Worm (Caenorhabditis elegans) whole organism, L4 larva: ENCODE results near the gene E04F6.9.

Experiments used
- aly-2 ChIP-seq: sonication (generic microtip); optimal IDR thresholded peaks from 2 replicates; lab custom pipeline; 2018; ENCODE audit warnings: missing biosample characterization, missing genetic modification characterization
- ama-1 ChIP-seq: fragments of 150-350 bp; optimal IDR thresholded peaks from 2 replicates; lab custom pipeline; 2014; ENCODE audit warnings: inconsistent platforms, mixed read lengths
- daf-16 ChIP-seq, 3 experiments: sonication (generic microtip); optimal IDR thresholded peaks; 2 replicates each; lab custom pipeline; 2016 to 2017; ENCODE audit warnings: missing genetic modification characterization in 3 of 3, missing genetic modification reagents in 3 of 3, mild to moderate bottlenecking in 2 of 3, missing compliant biosample characterization in 2 of 3, missing biosample characterization in 1 of 3, moderate library complexity in 1 of 3
- nhr-237 ChIP-seq: sonication (generic microtip); optimal IDR thresholded peaks from 2 replicates; lab custom pipeline; 2017; ENCODE audit warnings: missing biosample characterization, missing genetic modification characterization
- pha-4 ChIP-seq, 2 experiments: fragments of 150-350 bp in 1 of 2; fragments of 200-800 bp in 1 of 2; sonication (Bioruptor generic) in 1 of 2; IDR thresholded peaks in 1 of 2; optimal IDR thresholded peaks in 1 of 2; 2 replicates each; pipeline versions ENCODE4 v1.3.6 to Lab custom; 2014 to 2022; ENCODE audit warnings: missing genetic modification characterization in 2 of 2, missing genetic modification reagents in 2 of 2, missing biosample characterization in 1 of 2, missing compliant biosample characterization in 1 of 2
- unc-62 ChIP-seq, 3 experiments: fragments of 150-350 bp in 1 of 3; sonication (generic microtip); optimal IDR thresholded peaks in 2 of 3; peaks in 1 of 3; 1 replicate in 1 of 3; 2 replicates in 2 of 3; lab custom pipeline; 2014 to 2017; ENCODE audit warnings: missing biosample characterization in 3 of 3, missing genetic modification characterization in 3 of 3, missing genetic modification reagents in 3 of 3, missing genotype in 1 of 3

DNA sequence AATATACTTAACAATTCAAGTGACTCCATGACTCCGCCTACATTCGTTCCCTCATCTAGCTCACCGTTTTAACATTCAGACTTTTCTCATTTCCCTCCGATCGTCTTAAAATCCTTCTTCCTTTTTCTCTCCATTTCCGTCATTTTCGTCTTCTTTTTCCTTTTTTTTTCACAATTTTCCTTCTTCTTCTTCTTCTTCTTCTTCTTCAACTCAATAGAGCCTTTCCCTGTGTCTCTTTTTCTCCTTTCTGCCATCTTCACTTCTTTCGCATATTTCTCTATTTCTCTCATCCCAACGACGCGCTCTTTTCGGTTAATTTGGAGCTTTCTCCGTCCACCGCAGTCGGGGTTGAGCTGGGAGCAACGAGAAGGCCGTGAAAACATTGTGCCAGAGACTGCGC is 29.3 kb downstream of the E04F6.9 start:
- no peak for TF ChIP-seq nhr-237 (tag; lab: Kevin White, UChicago)
- TF ChIP-seq ama-1 (lab: Kevin White, UChicago) = no peak
- no peak for TF ChIP-seq aly-2
- no peak for TF ChIP-seq pha-4 (GFP tag; IDR thresholded peaks at IDR 0.05; lab: Robert Waterston, UW)
- TF ChIP-seq pha-4 (tag; optimal IDR thresholded peaks at IDR 0.05; lab: Kevin White, UChicago) = no peak
- no peak for TF ChIP-seq unc-62 (GFP tag; optimal IDR thresholded peaks at IDR 0.05 in 1 of 2; lab: Kevin White, UChicago)
- TF ChIP-seq unc-62 (tag; optimal IDR thresholded peaks at IDR 0.05; lab: Kevin White, UChicago) = no peak
- no peak for TF ChIP-seq daf-16 (GFP tag; optimal IDR thresholded peaks at IDR 0.05; lab: Kevin White, UChicago)
- no peak for TF ChIP-seq daf-16 (tag; optimal IDR thresholded peaks at IDR 0.05; lab: Kevin White, UChicago)
